Fruit fly (Drosophila melanogaster): ENCODE results near the gene CG7290.

DNA sequence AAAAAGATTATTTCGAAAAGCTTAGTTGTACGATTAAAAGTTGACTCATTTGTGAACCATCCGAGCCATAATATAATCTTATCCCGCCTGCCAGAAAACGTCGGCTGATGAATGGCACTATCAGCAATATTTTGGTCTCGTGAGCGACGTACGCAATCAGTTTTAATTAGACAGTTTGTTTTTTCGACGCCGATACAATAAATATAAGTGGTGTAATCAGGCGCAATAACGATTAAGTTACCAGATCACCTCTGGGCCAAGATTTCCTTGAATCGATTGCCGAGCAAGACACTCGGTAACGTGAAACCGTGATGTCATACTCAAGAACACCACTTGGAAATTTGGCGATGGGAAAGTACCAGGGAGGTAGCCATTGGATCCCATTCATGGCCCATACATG lies 3.2 kb upstream of the CG7290 start:
- TF ChIP-seq maf-S (GFP tag; optimal IDR thresholded peaks at IDR 0.05) (no peak), CG3407 (GFP tag; optimal IDR thresholded peaks at IDR 0.05) (no peak), mld (GFP tag; IDR thresholded peaks at IDR 0.05; ENCODE audit: partially characterized antibody) (no peak), Xrp1 (GFP tag; IDR thresholded peaks at IDR 0.05) (no peak), CG1529 (GFP tag; optimal IDR thresholded peaks at IDR 0.05) (no peak), wor (GFP tag; IDR thresholded peaks at IDR 0.05) (no peak), CrebB (tag; optimal IDR thresholded peaks at IDR 0.05) (no peak)

All from whole organism, embryonic.